Worm (Caenorhabditis elegans): ENCODE measurements around the gene Y75B12B.10.
A peak's percentile ranks its signal among the peaks of the same experiment; 100 is the strongest.

DNA sequence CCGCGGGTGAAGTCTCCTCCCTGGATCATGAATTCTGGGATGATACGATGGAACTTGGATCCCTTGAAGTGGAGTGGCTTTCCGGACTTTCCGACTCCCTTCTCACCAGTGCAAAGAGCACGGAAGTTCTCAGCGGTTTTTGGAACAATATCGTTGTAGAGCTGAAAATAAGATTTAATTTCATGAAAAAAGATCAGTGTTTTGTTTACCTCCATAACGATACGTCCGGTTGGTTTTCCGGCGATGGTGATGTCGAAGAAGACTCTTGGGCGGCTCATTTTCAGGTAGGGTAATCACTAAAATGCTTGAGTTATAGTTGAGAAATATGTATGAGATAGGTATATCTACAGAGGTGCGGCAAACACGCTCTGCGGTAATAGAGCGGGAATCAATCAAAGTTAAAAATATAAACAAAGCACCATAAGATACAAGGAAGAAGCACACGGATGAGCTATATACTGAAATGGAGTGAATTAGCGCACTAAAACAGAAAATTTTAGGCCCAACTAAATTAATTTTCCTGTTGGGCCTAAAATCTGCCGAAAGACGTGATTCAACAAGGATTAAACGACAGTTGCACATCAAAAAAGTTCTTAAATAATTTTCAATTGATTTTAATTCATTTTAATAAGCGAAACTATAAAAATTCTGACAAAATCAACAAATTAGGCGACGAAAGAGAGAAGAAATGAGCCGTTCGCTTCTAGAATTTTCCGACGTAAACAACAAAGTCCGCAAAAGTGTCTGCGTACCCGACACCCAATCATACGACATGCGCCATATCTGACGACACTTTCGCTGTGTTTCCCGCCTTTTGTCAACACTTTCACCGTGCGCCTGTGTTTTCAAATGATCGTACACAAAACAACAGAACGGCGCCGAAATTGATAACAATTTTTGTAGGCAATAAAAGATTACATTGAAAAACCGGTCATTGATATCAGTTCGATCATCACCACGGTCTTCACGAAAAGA is 12.5 kb upstream of the Y75B12B.10 start, which contains the start of the genes cyn-7 and bath-36:
- TF ChIP-seq tab-1 (GFP tag; IDR thresholded peaks at IDR 0.05) = no peak
- no peak for TF ChIP-seq cog-1 (tag; optimal IDR thresholded peaks at IDR 0.05)
- no peak for TF ChIP-seq T22C8.4 (GFP tag; IDR thresholded peaks at IDR 0.05)
- TF ChIP-seq ztf-23 (GFP tag; IDR thresholded peaks at IDR 0.05) = no peak
- no peak for TF ChIP-seq ref-1 (GFP tag; conservative IDR thresholded peaks at IDR 0.05)
- TF ChIP-seq flt-1 (GFP tag; IDR thresholded peaks at IDR 0.05) = peak; percentile 24; the same call in 1 of the 2 replicates
- no peak for TF ChIP-seq med-1 (GFP tag; optimal IDR thresholded peaks at IDR 0.05; ENCODE audit: insufficient read depth)
